Worm (Caenorhabditis elegans): ENCODE data around the gene ZK1320.11.
A peak's percentile ranks its signal among the peaks of the same experiment; 100 is the strongest.

ZK1320.11 gene

DNA sequence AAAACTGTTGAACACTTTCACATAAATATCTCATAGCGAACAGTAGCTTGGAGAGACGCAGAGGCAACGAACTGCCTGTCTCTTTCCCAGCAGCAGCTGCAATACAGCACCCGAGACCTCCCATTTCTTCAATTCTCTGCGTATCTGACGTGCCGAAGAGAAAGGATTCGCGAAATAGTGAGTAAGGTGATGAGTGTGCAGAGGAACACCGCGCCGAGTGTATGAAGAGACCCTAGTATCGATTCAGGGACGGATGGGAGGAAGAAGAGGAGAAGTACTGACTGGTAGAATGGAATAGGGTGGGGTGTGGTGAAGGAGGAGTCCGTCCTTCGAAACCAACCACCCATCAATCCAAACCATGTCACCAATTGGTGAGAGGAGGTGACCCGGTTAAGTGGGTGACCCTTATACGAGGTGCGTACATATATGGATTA is 21.3 kb upstream of the ZK1320.11 start (continued):
- TF ChIP-seq unc-39 (tag; optimal IDR thresholded peaks at IDR 0.05), result no peak
- no peak for TF ChIP-seq nhr-77 (tag; optimal IDR thresholded peaks at IDR 0.05)
- TF ChIP-seq hmg-11 (tag; optimal IDR thresholded peaks at IDR 0.05), result peak; percentile 86
- TF ChIP-seq ama-1 (optimal IDR thresholded peaks at IDR 0.05), result peak; percentile 86
- peak; percentile 73 for TF ChIP-seq elt-1 (tag; optimal IDR thresholded peaks at IDR 0.05)
- TF ChIP-seq unc-62 (GFP tag; optimal IDR thresholded peaks at IDR 0.05), result peak; percentile 64
- peak; percentile 13 for TF ChIP-seq pqm-1 (tag; optimal IDR thresholded peaks at IDR 0.05)
- TF ChIP-seq nhr-67 (tag; optimal IDR thresholded peaks at IDR 0.05), result no peak
- peak; percentile 88 for TF ChIP-seq nfya-1 (tag; optimal IDR thresholded peaks at IDR 0.05; ENCODE audit: insufficient read depth)
- no peak for TF ChIP-seq zag-1 (tag; optimal IDR thresholded peaks at IDR 0.05)
- no peak for TF ChIP-seq nhr-237 (tag; optimal IDR thresholded peaks at IDR 0.05)
- TF ChIP-seq aly-2 (tag; optimal IDR thresholded peaks at IDR 0.05), result no peak
- no peak for TF ChIP-seq sea-2 (GFP tag; optimal IDR thresholded peaks at IDR 0.05)
- TF ChIP-seq ceh-16 (tag; optimal IDR thresholded peaks at IDR 0.05), result no peak

DNA sequence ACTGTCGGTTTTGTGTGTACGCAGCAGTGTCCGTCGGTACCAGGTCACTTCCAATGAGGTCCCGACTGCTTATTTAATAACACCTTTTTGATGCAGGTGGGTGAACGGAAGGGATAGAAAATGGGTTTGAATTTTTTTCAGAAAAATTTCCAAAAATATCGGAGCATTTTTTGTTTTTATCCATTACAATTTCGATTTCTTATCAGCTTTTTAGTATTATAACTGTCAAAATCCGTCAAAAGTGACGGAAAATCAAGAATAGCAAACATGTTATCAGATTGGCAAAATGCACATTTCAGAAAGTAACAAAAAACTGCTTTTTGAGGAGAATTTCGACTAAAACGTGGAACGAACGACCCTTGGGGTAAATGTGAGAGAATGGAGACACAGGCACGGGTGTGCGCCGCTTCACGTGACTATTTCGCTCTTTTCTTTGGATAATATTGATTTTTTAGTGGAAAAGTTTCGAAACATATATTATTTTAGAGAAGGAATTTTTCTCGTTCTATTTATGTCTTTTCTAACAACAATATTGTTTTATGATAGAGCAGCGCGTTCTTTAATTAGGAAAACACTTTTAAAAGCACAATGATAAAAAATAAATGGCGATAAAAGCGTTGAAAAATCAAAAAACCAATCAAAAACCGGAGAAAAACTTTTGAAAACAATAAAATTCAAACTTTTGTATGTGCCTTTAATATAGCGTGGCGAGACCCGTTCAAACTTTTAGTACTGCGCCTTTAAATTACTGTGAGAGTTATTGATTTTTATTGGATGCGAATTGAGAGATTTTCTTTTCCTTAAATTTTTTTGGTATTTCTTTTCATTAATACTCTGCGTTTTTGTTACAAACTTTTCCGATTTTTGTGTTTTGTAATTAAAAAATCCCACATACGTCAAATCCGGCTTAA is 20.2 kb upstream of the ZK1320.11 start, which contains the start of gene sqv-8:
sqv-8 (plus strand) TSS at position 51 of the 911 bp plus-strand sequence.
- TF ChIP-seq ZK546.5 (tag; optimal IDR thresholded peaks at IDR 0.05), result no peak
- TF ChIP-seq ceh-9 (tag; optimal IDR thresholded peaks at IDR 0.05), result no peak
- peak; percentile 33 for TF ChIP-seq nfya-1 (tag; optimal IDR thresholded peaks at IDR 0.05; ENCODE audit: insufficient read depth)
- peak; percentile 63 for TF ChIP-seq ceh-28 (tag; optimal IDR thresholded peaks at IDR 0.05)
- TF ChIP-seq sea-2 (GFP tag; optimal IDR thresholded peaks at IDR 0.05), result no peak
- TF ChIP-seq elt-2 (tag; optimal IDR thresholded peaks at IDR 0.05), result peak; percentile 73
- TF ChIP-seq fkh-2 (tag; optimal IDR thresholded peaks at IDR 0.05), result no peak

DNA sequence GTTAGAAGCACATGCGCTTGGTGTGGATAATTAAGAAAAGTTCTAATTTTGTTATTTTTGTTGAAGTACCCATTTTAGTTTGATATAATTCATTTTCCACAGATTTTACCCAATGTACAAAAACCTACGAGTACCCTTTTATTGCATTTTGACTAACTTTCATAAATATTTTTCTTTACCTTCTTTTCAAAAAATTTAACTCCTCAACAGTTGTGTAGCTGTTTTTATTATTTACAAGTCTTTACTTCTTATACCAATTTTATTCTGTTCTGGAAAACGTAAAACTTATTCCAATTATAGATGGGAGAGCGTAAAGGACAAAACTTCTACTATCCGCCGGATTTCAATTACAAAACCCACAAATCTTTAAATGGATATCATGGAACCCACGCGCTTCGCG is 18.2 kb upstream of the ZK1320.11 start, which contains the start of gene ZK1307.9:
ZK1307.9 (plus strand) TSS at position 301 of the 400 bp plus-strand sequence.
- no peak for TF ChIP-seq nhr-12 (tag; optimal IDR thresholded peaks at IDR 0.05)
- TF ChIP-seq nhr-28 (tag; optimal IDR thresholded peaks at IDR 0.05), result no peak
- no peak for TF ChIP-seq nhr-23 (tag; optimal IDR thresholded peaks at IDR 0.05)
- no peak for TF ChIP-seq R02D3.7 (tag; optimal IDR thresholded peaks at IDR 0.05)
- TF ChIP-seq ceh-28 (tag; optimal IDR thresholded peaks at IDR 0.05), result no peak
- TF ChIP-seq nhr-237 (tag; optimal IDR thresholded peaks at IDR 0.05), result no peak
- no peak for TF ChIP-seq ztf-4 (tag; optimal IDR thresholded peaks at IDR 0.05)
- TF ChIP-seq nhr-76 (tag; optimal IDR thresholded peaks at IDR 0.05), result no peak
- no peak for TF ChIP-seq elt-1 (tag; optimal IDR thresholded peaks at IDR 0.05)
- TF ChIP-seq lsy-12 (tag; optimal IDR thresholded peaks at IDR 0.05), result no peak
- no peak for TF ChIP-seq zag-1 (tag; optimal IDR thresholded peaks at IDR 0.05)
- no peak for TF ChIP-seq nhr-67 (tag; optimal IDR thresholded peaks at IDR 0.05)
- TF ChIP-seq ztf-11 (tag; optimal IDR thresholded peaks at IDR 0.05), result no peak

DNA sequence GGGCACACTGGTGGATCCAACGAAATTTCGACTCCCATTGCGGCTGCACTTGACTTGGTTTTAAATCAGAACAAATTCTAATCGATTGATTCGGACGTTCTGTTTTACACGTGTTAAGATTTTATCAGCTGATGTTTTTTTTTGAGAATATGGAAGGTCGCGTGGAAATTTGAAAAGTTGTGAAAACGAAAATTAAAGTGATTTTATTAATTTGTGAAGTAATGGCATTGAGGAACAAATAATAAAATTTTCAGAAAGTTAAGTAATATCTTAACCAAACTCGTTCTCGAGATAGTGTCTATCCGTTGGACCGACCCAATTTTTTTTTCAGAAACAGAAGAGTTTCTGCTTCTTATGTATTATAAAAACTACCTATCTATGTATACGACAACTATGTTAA is 15.7 kb upstream of the ZK1320.11 start, which contains the start of gene ZK1307.4:
ZK1307.4 (minus strand) TSS at position 101 of the 400 bp plus-strand sequence.
- TF ChIP-seq fkh-10 (GFP tag; optimal IDR thresholded peaks at IDR 0.05), result no peak
- TF ChIP-seq ztf-11 (tag; optimal IDR thresholded peaks at IDR 0.05), result no peak
- no peak for TF ChIP-seq R02D3.7 (tag; optimal IDR thresholded peaks at IDR 0.05)
- TF ChIP-seq nhr-25 (tag; optimal IDR thresholded peaks at IDR 0.05), result no peak
- TF ChIP-seq tbx-2 (tag; optimal IDR thresholded peaks at IDR 0.05), result no peak
- no peak for TF ChIP-seq aly-2 (tag; optimal IDR thresholded peaks at IDR 0.05)
- TF ChIP-seq daf-12 (tag; optimal IDR thresholded peaks at IDR 0.05), result no peak
- TF ChIP-seq hmg-11 (tag; optimal IDR thresholded peaks at IDR 0.05), result no peak
- no peak for TF ChIP-seq nhr-12 (tag; optimal IDR thresholded peaks at IDR 0.05)
- TF ChIP-seq nhr-23 (tag; optimal IDR thresholded peaks at IDR 0.05), result no peak
- TF ChIP-seq snpc-4 (tag; optimal IDR thresholded peaks at IDR 0.05), result no peak
- no peak for TF ChIP-seq unc-39 (tag; optimal IDR thresholded peaks at IDR 0.05)

DNA sequence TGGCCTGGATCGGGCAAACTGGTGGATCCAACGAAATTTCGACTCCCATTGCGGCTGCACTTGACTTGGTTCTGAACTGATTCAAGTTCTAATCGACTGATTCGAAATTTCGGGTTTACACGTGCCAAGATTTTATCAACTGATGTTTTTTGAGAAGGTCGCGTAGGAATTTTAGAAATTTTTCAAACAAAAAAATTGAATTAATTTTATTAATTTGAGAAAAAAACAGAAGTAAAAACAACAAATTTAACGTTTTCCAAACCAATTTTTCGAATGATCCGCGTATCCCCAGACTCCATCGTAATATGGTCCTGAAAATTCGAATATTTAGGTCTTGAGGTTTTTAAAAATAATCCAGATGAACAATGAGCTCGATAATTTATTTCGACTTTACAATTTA is 14.5 kb upstream of the ZK1320.11 start, which contains the start of gene ZK1307.3:
ZK1307.3 (minus strand) TSS at position 101 of the 400 bp plus-strand sequence.
- TF ChIP-seq elt-3 (tag; optimal IDR thresholded peaks at IDR 0.05) (no peak), ztf-11 (tag; optimal IDR thresholded peaks at IDR 0.05) (no peak), ceh-28 (tag; optimal IDR thresholded peaks at IDR 0.05) (no peak), ceh-16 (tag; optimal IDR thresholded peaks at IDR 0.05) (no peak), nhr-28 (tag; optimal IDR thresholded peaks at IDR 0.05) (no peak), lsy-12 (tag; optimal IDR thresholded peaks at IDR 0.05) (no peak), lin-15B (tag; optimal IDR thresholded peaks at IDR 0.05) (no peak), unc-62 (GFP tag; optimal IDR thresholded peaks at IDR 0.05) (no peak), snpc-4 (tag; optimal IDR thresholded peaks at IDR 0.05) (no peak), skn-1 (tag; optimal IDR thresholded peaks at IDR 0.05) (no peak), sea-2 (GFP tag; optimal IDR thresholded peaks at IDR 0.05) (no peak), nhr-77 (tag; optimal IDR thresholded peaks at IDR 0.05) (no peak), ceh-9 (tag; optimal IDR thresholded peaks at IDR 0.05) (no peak)

Measured in whole organism, L3 larva.